Worm (Caenorhabditis elegans) whole organism, L1 larva: ENCODE results near the gene sri-10.

Source experiments
- aly-2 ChIP-seq: fragments of 150-350 bp; optimal IDR thresholded peaks from 2 replicates; lab custom pipeline; 2014; ENCODE audit warnings: missing biosample characterization, missing genetic modification characterization
- elt-2 ChIP-seq: sonication (generic microtip); optimal IDR thresholded peaks from 2 replicates; lab custom pipeline; 2016; ENCODE audit warnings: missing genetic modification characterization, mild to moderate bottlenecking, inconsistent platforms, missing compliant biosample characterization, missing genetic modification reagents
- elt-3 ChIP-seq, 6 experiments: fragments of 150-350 bp in 1 of 6; sonication (generic microtip); optimal IDR thresholded peaks; 2 replicates each; lab custom pipeline; 2017 to 2018; ENCODE audit warnings: missing biosample characterization in 6 of 6, missing genetic modification characterization in 6 of 6, inconsistent platforms in 1 of 6
- fkh-10 ChIP-seq: sonication (generic microtip); optimal IDR thresholded peaks from 2 replicates; lab custom pipeline; 2017; ENCODE audit warnings: missing biosample characterization, missing genetic modification reagents, missing genetic modification characterization
- fkh-8 ChIP-seq: sonication (generic microtip); optimal IDR thresholded peaks from 2 replicates; lab custom pipeline; 2016; ENCODE audit warnings: mild to moderate bottlenecking, missing genetic modification characterization, missing compliant biosample characterization
- lin-39 ChIP-seq: fragments of 150-350 bp; optimal IDR thresholded peaks from 2 replicates; lab custom pipeline; 2014; ENCODE audit warnings: missing biosample characterization, missing genetic modification reagents, missing genetic modification characterization
- nhr-11 ChIP-seq: fragments of 150-350 bp; optimal IDR thresholded peaks from 2 replicates; lab custom pipeline; 2014; ENCODE audit warnings: missing biosample characterization, missing genetic modification characterization
- nhr-76 ChIP-seq: sonication (generic microtip); optimal IDR thresholded peaks from 2 replicates; lab custom pipeline; 2017; ENCODE audit warnings: missing biosample characterization, missing genetic modification characterization
- pax-3 ChIP-seq: fragments of 200-800 bp; sonication (Bioruptor generic); optimal IDR thresholded peaks from 2 replicates; lab custom pipeline; 2018; ENCODE audit warnings: mild to moderate bottlenecking, missing genetic modification characterization, moderate library complexity, missing compliant biosample characterization
- rnt-1 ChIP-seq: sonication (generic microtip); optimal IDR thresholded peaks from 2 replicates; lab custom pipeline; 2016; ENCODE audit warnings: mild to moderate bottlenecking, missing genetic modification characterization, moderate library complexity, missing compliant biosample characterization
- swsn-7 ChIP-seq: sonication (generic microtip); optimal IDR thresholded peaks from 2 replicates; lab custom pipeline; 2016; ENCODE audit warnings: missing genetic modification characterization, missing compliant biosample characterization
- tbx-2 ChIP-seq: sonication (generic microtip); optimal IDR thresholded peaks from 2 replicates; lab custom pipeline; 2016; ENCODE audit warnings: missing genetic modification characterization, missing compliant biosample characterization
- unc-62 ChIP-seq: fragments of 150-350 bp; optimal IDR thresholded peaks from 2 replicates; lab custom pipeline; 2014; ENCODE audit warnings: missing biosample characterization, missing genetic modification reagents, missing genetic modification characterization
- zag-1 ChIP-seq: fragments of 150-350 bp; optimal IDR thresholded peaks from 2 replicates; lab custom pipeline; 2014; ENCODE audit warnings: missing biosample characterization, missing genetic modification characterization

- TF ChIP-seq nhr-11 (no peak), tbx-2 (tag; lab: Kevin White, UChicago) (no peak), fkh-8 (tag; lab: Kevin White, UChicago) (no peak), swsn-7 (tag; lab: Kevin White, UChicago) (no peak), elt-3 (tag; optimal IDR thresholded peaks at IDR 0.05; lab: Kevin White, UChicago) (no peak), fkh-10 (GFP tag; lab: Kevin White, UChicago) (no peak), aly-2 (tag; lab: Kevin White, UChicago) (no peak), zag-1 (tag; lab: Kevin White, UChicago) (no peak), unc-62 (GFP tag; lab: Kevin White, UChicago) (no peak), nhr-76 (tag; lab: Kevin White, UChicago) (no peak), lin-39 (tag; lab: Kevin White, UChicago) (no peak), elt-2 (no peak), rnt-1 (no peak), pax-3 (tag; lab: Kevin White, UChicago) (no peak)
These were observed 36.4 kb downstream of the sri-10 start for ce11 chrV:18769902-18770301.
